Worm (Caenorhabditis elegans) whole organism, late embryonic: Measurements from ENCODE around the gene fipr-29.

Experiments
- C08G9.2 ChIP-seq: sonication (generic microtip); optimal IDR thresholded peaks from 2 replicates; lab custom pipeline; 2016; ENCODE audit warnings: mild to moderate bottlenecking, missing genetic modification characterization, moderate library complexity, missing compliant biosample characterization
- C38D4.7 ChIP-seq: fragments of 200-800 bp; sonication (Bioruptor generic); optimal IDR thresholded peaks from 2 replicates; lab custom pipeline; 2018; ENCODE audit warnings: mild to moderate bottlenecking, missing genetic modification characterization, moderate library complexity, missing compliant biosample characterization
- F13H6.1 ChIP-seq: sonication (generic microtip); optimal IDR thresholded peaks from 2 replicates; lab custom pipeline; 2016; ENCODE audit warnings: missing genetic modification characterization, missing compliant biosample characterization
- K02D7.2 ChIP-seq: sonication (generic microtip); optimal IDR thresholded peaks from 2 replicates; lab custom pipeline; 2017; ENCODE audit warnings: mild to moderate bottlenecking, missing genetic modification characterization, missing compliant biosample characterization
- T23F11.4 ChIP-seq: fragments of 200-800 bp; sonication (Bioruptor generic); optimal IDR thresholded peaks from 2 replicates; lab custom pipeline; 2018; ENCODE audit warnings: mild to moderate bottlenecking, missing genetic modification characterization, missing compliant biosample characterization
- Y22D7AL.16 ChIP-seq: sonication (generic microtip); optimal IDR thresholded peaks from 2 replicates; lab custom pipeline; 2016; ENCODE audit warnings: missing genetic modification characterization, missing compliant biosample characterization
- ceh-18 ChIP-seq: sonication (generic microtip); optimal IDR thresholded peaks from 2 replicates; lab custom pipeline; 2016; ENCODE audit warnings: missing genetic modification characterization, missing compliant biosample characterization
- ceh-19 ChIP-seq: fragments of 200-800 bp; sonication (Bioruptor generic); optimal IDR thresholded peaks from 2 replicates; lab custom pipeline; 2018; ENCODE audit warnings: mild to moderate bottlenecking, missing genetic modification characterization, missing compliant biosample characterization
- ceh-2 ChIP-seq: sonication (generic microtip); optimal IDR thresholded peaks from 2 replicates; lab custom pipeline; 2016; ENCODE audit warnings: missing genotype, missing genetic modification characterization, missing compliant biosample characterization
- ceh-30 ChIP-seq: fragments of 150-350 bp; optimal IDR thresholded peaks from 2 replicates; lab custom pipeline; 2014; ENCODE audit warnings: missing biosample characterization, missing genetic modification characterization
- ceh-31 ChIP-seq: sonication (generic microtip); optimal IDR thresholded peaks from 2 replicates; lab custom pipeline; 2016; ENCODE audit warnings: missing genetic modification characterization, missing compliant biosample characterization
- ceh-34 ChIP-seq: sonication (generic microtip); optimal IDR thresholded peaks from 2 replicates; lab custom pipeline; 2016; ENCODE audit warnings: mild to moderate bottlenecking, missing genetic modification characterization, missing compliant biosample characterization
- ceh-45 ChIP-seq: fragments of 200-800 bp; sonication (Bioruptor generic); IDR thresholded peaks from 2 replicates; pipeline ENCODE4 v1.3.6; 2022; ENCODE audit warnings: missing genetic modification reagents, missing genetic modification characterization, missing compliant biosample characterization
- ceh-48 ChIP-seq: sonication (generic microtip); optimal IDR thresholded peaks from 2 replicates; lab custom pipeline; 2016; ENCODE audit warnings: missing genetic modification characterization, inconsistent platforms, missing compliant biosample characterization
- ceh-6 ChIP-seq: fragments of 200-800 bp; sonication (Bioruptor generic); optimal IDR thresholded peaks from 2 replicates; lab custom pipeline; 2018; ENCODE audit warnings: mild to moderate bottlenecking, missing genetic modification characterization, missing compliant biosample characterization
- che-1 ChIP-seq: sonication (generic microtip); optimal IDR thresholded peaks from 2 replicates; lab custom pipeline; 2016; ENCODE audit warnings: mild to moderate bottlenecking, missing genetic modification characterization, missing compliant biosample characterization
- dmd-4 ChIP-seq: sonication (generic microtip); optimal IDR thresholded peaks from 2 replicates; lab custom pipeline; 2016; ENCODE audit warnings: borderline replicate concordance, missing genetic modification characterization, missing compliant biosample characterization
- dve-1 ChIP-seq: sonication (generic microtip); optimal IDR thresholded peaks from 2 replicates; lab custom pipeline; 2017; ENCODE audit warnings: antibody characterized with exemption, mild to moderate bottlenecking, missing genetic modification characterization, missing compliant biosample characterization
- elt-2 ChIP-seq: sonication (generic microtip); optimal IDR thresholded peaks from 2 replicates; lab custom pipeline; 2016; ENCODE audit warnings: missing genetic modification reagents, missing genetic modification characterization, missing compliant biosample characterization
- fax-1 ChIP-seq: sonication (generic microtip); optimal IDR thresholded peaks from 2 replicates; lab custom pipeline; 2016; ENCODE audit warnings: missing genotype, missing genetic modification characterization, missing compliant biosample characterization
- gmeb-2 ChIP-seq: sonication (generic microtip); optimal IDR thresholded peaks from 2 replicates; lab custom pipeline; 2016; ENCODE audit warnings: missing genetic modification characterization, inconsistent platforms, missing compliant biosample characterization
- hlh-13 ChIP-seq: fragments of 200-800 bp; sonication (Bioruptor generic); optimal IDR thresholded peaks from 2 replicates; lab custom pipeline; 2018; ENCODE audit warnings: mild to moderate bottlenecking, missing genetic modification characterization, missing compliant biosample characterization
- hlh-15 ChIP-seq: sonication (generic microtip); optimal IDR thresholded peaks from 2 replicates; lab custom pipeline; 2016; ENCODE audit warnings: missing genetic modification characterization, missing compliant biosample characterization
- hlh-30 ChIP-seq: sonication (generic microtip); optimal IDR thresholded peaks from 2 replicates; lab custom pipeline; 2017; ENCODE audit warnings: antibody characterized with exemption, missing genetic modification characterization, missing compliant biosample characterization; ENCODE audit not compliant: insufficient read depth
- hlh-6 ChIP-seq: sonication (generic microtip); optimal IDR thresholded peaks from 2 replicates; lab custom pipeline; 2016; ENCODE audit warnings: missing genotype, missing genetic modification characterization, missing compliant biosample characterization
- hlh-8 ChIP-seq: sonication (generic microtip); optimal IDR thresholded peaks from 2 replicates; lab custom pipeline; 2016; ENCODE audit warnings: missing genotype, missing genetic modification characterization, missing compliant biosample characterization
- madf-2 ChIP-seq: sonication (generic microtip); optimal IDR thresholded peaks from 2 replicates; lab custom pipeline; 2017; ENCODE audit warnings: missing genetic modification characterization, missing compliant biosample characterization
- nfya-1 ChIP-seq: sonication (generic microtip); optimal IDR thresholded peaks from 2 replicates; lab custom pipeline; 2017; ENCODE audit warnings: missing genetic modification characterization, mild to moderate bottlenecking, missing compliant biosample characterization, antibody characterized with exemption, moderate library complexity
- nhr-11 ChIP-seq: fragments of 150-350 bp; optimal IDR thresholded peaks from 2 replicates; lab custom pipeline; 2014; ENCODE audit warnings: missing biosample characterization, missing genetic modification characterization
- odd-2 ChIP-seq: sonication (generic microtip); optimal IDR thresholded peaks from 2 replicates; lab custom pipeline; 2017; ENCODE audit warnings: antibody characterized with exemption, mild to moderate bottlenecking, missing genetic modification characterization, missing compliant biosample characterization
- pag-3 ChIP-seq: sonication (generic microtip); optimal IDR thresholded peaks from 2 replicates; lab custom pipeline; 2016; ENCODE audit warnings: missing compliant biosample characterization, missing genetic modification characterization, borderline replicate concordance
- rnt-1 ChIP-seq: sonication (generic microtip); optimal IDR thresholded peaks from 2 replicates; lab custom pipeline; 2016; ENCODE audit warnings: missing genetic modification characterization, missing compliant biosample characterization
- sdc-2 ChIP-seq: sonication (generic microtip); optimal IDR thresholded peaks from 2 replicates; lab custom pipeline; 2016; ENCODE audit warnings: missing genotype, missing genetic modification characterization, missing compliant biosample characterization
- sox-2 ChIP-seq: fragments of 200-800 bp; sonication (Bioruptor generic); IDR thresholded peaks from 2 replicates; pipeline ENCODE4 v1.3.6; 2022; ENCODE audit warnings: missing genetic modification reagents, missing genetic modification characterization, missing compliant biosample characterization
- sox-4 ChIP-seq: sonication (generic microtip); optimal IDR thresholded peaks from 2 replicates; lab custom pipeline; 2017; ENCODE audit warnings: mild to moderate bottlenecking, missing genetic modification characterization, inconsistent platforms, missing compliant biosample characterization
- tbx-2 ChIP-seq: sonication (generic microtip); optimal IDR thresholded peaks from 2 replicates; lab custom pipeline; 2016; ENCODE audit warnings: missing genetic modification characterization, missing compliant biosample characterization
- ttx-3 ChIP-seq: sonication (generic microtip); optimal IDR thresholded peaks from 2 replicates; lab custom pipeline; 2016; ENCODE audit warnings: missing genetic modification reagents, missing genetic modification characterization, missing compliant biosample characterization
- unc-42 ChIP-seq: sonication (generic microtip); optimal IDR thresholded peaks from 2 replicates; lab custom pipeline; 2016; ENCODE audit warnings: missing genotype, missing genetic modification characterization, missing compliant biosample characterization
- ztf-16 ChIP-seq: sonication (generic microtip); optimal IDR thresholded peaks from 2 replicates; lab custom pipeline; 2017; ENCODE audit warnings: missing genetic modification characterization, missing compliant biosample characterization

The fipr-29 gene

DNA sequence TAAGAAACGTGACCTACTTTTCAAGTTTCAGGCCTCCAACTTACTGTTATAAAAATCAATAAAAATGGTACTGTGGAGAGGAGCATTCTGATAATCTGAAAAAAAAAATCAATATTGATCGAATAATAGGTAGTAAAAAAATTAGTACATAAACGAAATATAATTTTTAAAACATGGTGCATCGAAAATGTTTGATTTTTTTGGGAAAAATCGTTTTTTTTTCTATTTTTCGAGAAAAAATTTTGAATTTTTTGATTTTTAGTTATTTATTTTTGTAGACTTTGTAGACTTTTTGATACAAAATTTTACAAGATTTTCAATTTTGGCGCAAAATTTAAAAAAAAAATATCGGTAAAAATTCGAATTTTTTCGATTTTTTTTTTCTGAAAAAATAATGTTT, 13.1 kb downstream of the fipr-29 start, which contains the start of gene cutl-25:
Gene cutl-25 (minus strand): TSS at position 101 of the 400 bp plus-strand sequence.
- no peak for TF ChIP-seq fax-1 (tag; lab: Kevin White, UChicago)
- no peak for TF ChIP-seq ceh-45 (GFP tag; lab: Robert Waterston, UW)
- no peak for TF ChIP-seq dve-1 (tag; lab: Kevin White, UChicago)
- no peak for TF ChIP-seq ceh-2 (tag; lab: Kevin White, UChicago)
- no peak for TF ChIP-seq ceh-6 (GFP tag; lab: Kevin White, UChicago)
- no peak for TF ChIP-seq hlh-6 (tag; lab: Kevin White, UChicago)
- TF ChIP-seq hlh-30 (tag; lab: Kevin White, UChicago) = no peak
- TF ChIP-seq hlh-15 (tag; lab: Kevin White, UChicago) = no peak
- TF ChIP-seq Y22D7AL.16 = no peak
- no peak for TF ChIP-seq che-1 (tag; lab: Kevin White, UChicago)
- no peak for TF ChIP-seq F13H6.1 (tag; lab: Kevin White, UChicago)
- no peak for TF ChIP-seq ceh-48 (tag; lab: Kevin White, UChicago)
- TF ChIP-seq hlh-13 = no peak
- TF ChIP-seq odd-2 (tag; lab: Kevin White, UChicago) = no peak
- no peak for TF ChIP-seq unc-42 (tag; lab: Kevin White, UChicago)
- no peak for TF ChIP-seq sdc-2 (tag; lab: Kevin White, UChicago)

- TF ChIP-seq elt-2 (no peak), ceh-2 (tag; lab: Kevin White, UChicago) (no peak)
Measured at ce11 chrIII:3040735-3041439, 19.3 kb downstream of the fipr-29 start, which contains the start of gene daf-2. daf-2 (minus strand) TSS chrIII:3040846.

ce11 chrIII:3037346-3037745, 22.8 kb downstream of the fipr-29 start:
- no peak for TF ChIP-seq nhr-11 (tag; lab: Kevin White, UChicago)
- no peak for TF ChIP-seq fax-1 (tag; lab: Kevin White, UChicago)
- peak; percentile 69 for TF ChIP-seq ceh-34 (tag; lab: Kevin White, UChicago)
- no peak for TF ChIP-seq hlh-15 (tag; lab: Kevin White, UChicago)
- peak; percentile 35 for TF ChIP-seq nfya-1 (tag; lab: Kevin White, UChicago)
- peak; percentile 31 for TF ChIP-seq unc-42 (tag; lab: Kevin White, UChicago)
- peak; percentile 54 for TF ChIP-seq ceh-18 (tag; lab: Kevin White, UChicago)
- no peak for TF ChIP-seq rnt-1 (tag; lab: Kevin White, UChicago)
- no peak for TF ChIP-seq C38D4.7 (GFP tag; lab: Kevin White, UChicago)
- no peak for TF ChIP-seq dmd-4 (tag; lab: Kevin White, UChicago)
- no peak for TF ChIP-seq ztf-16
- TF ChIP-seq hlh-30 (tag; lab: Kevin White, UChicago) = peak; percentile 47
- no peak for TF ChIP-seq sox-4
- TF ChIP-seq gmeb-2 (tag; lab: Kevin White, UChicago) = no peak
- no peak for TF ChIP-seq pag-3
- TF ChIP-seq hlh-8 (tag; lab: Kevin White, UChicago) = no peak
- TF ChIP-seq ceh-6 (GFP tag; lab: Kevin White, UChicago) = no peak
- TF ChIP-seq C08G9.2 (tag; lab: Kevin White, UChicago) = no peak
- TF ChIP-seq ceh-19 (GFP tag; lab: Kevin White, UChicago) = no peak
- TF ChIP-seq ceh-31 (tag; lab: Kevin White, UChicago) = peak; percentile 34
- TF ChIP-seq T23F11.4 = no peak
- no peak for TF ChIP-seq ceh-2 (tag; lab: Kevin White, UChicago)
- TF ChIP-seq sox-2 (GFP tag; lab: Robert Waterston, UW) = no peak
- no peak for TF ChIP-seq ceh-30
- TF ChIP-seq madf-2 (tag; lab: Kevin White, UChicago) = no peak
- no peak for TF ChIP-seq odd-2 (tag; lab: Kevin White, UChicago)
- TF ChIP-seq ceh-48 (tag; lab: Kevin White, UChicago) = no peak
- TF ChIP-seq K02D7.2 (tag; lab: Kevin White, UChicago) = no peak
- peak; percentile 42 for TF ChIP-seq tbx-2 (tag; lab: Kevin White, UChicago)
- TF ChIP-seq sdc-2 (tag; lab: Kevin White, UChicago) = no peak
- TF ChIP-seq ttx-3 (tag; lab: Kevin White, UChicago) = no peak
